Worm (Caenorhabditis elegans): ENCODE data around the gene Y7A5A.9.

DNA sequence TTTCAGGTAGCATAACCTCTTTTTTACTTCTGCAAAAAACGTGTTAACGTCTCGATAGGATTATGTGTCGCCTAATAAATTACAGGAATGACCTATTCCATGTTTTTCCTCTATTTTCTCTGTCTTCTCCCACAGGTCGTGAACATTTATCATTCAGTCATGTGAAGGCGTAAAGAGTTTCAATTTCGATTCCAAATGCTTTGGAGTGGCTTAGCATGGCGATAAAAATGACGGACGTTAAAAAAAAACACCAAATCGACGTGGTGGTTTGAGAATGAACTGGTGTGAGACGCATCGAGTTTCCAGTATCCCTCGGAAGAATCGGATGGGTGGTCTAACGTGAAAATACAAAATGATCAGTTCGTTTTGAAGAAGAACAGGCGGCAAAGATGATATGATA, 42.6 kb downstream of the Y7A5A.9 start:
- TF ChIP-seq dao-5 (tag; optimal IDR thresholded peaks at IDR 0.05) (no peak), W03F9.2 (tag; optimal IDR thresholded peaks at IDR 0.05) (no peak)
